Fruit fly (Drosophila melanogaster) whole organism, embryonic: Measurements from ENCODE around the gene Pgant7.

Experiments
- B-H2 ChIP-seq: fragments of 200-800 bp; sonication (Bioruptor generic); optimal IDR thresholded peaks from 2 replicates; lab custom pipeline; 2018; ENCODE audit warnings: missing biosample characterization, mild to moderate bottlenecking, missing genetic modification characterization
- CG10543 ChIP-seq: fragments of 200-800 bp; sonication (Bioruptor generic); optimal IDR thresholded peaks from 3 replicates; lab custom pipeline; 2017; ENCODE audit warnings: missing biosample characterization, mild to moderate bottlenecking, missing genetic modification characterization, moderate library complexity
- CG11560 ChIP-seq: fragments of 200-800 bp; sonication (Bioruptor generic); IDR thresholded peaks from 3 replicates; pipeline ENCODE4 v1.3.6; 2022; ENCODE audit warnings: missing biosample characterization, missing genetic modification characterization
- CG12769 ChIP-seq: fragments of 200-800 bp; sonication (Bioruptor generic); optimal IDR thresholded peaks from 2 replicates; lab custom pipeline; 2019; ENCODE audit warnings: missing biosample characterization, mild to moderate bottlenecking, missing genetic modification characterization, moderate library complexity
- CG12942 ChIP-seq: fragments of 200-800 bp; sonication (Bioruptor generic); optimal IDR thresholded peaks from 3 replicates; lab custom pipeline; 2016; ENCODE audit warnings: missing biosample characterization, missing genetic modification characterization
- CG13287 ChIP-seq: fragments of 200-800 bp; sonication (Bioruptor generic); IDR thresholded peaks from 2 replicates; pipeline ENCODE4 v1.3.6; 2022; ENCODE audit warnings: missing biosample characterization, missing genetic modification characterization; ENCODE audit not compliant: partially characterized antibody
- CG14860 ChIP-seq: fragments of 200-800 bp; sonication (Bioruptor generic); IDR thresholded peaks from 3 replicates; pipeline ENCODE4 v1.3.6; 2022; ENCODE audit warnings: missing biosample characterization, missing genetic modification characterization; ENCODE audit not compliant: partially characterized antibody
- CG15269 ChIP-seq: fragments of 200-800 bp; sonication (Bioruptor generic); optimal IDR thresholded peaks from 2 replicates; lab custom pipeline; 2018; ENCODE audit warnings: missing biosample characterization, mild to moderate bottlenecking, missing genetic modification characterization, moderate library complexity
- CG1832 ChIP-seq: fragments of 200-800 bp; sonication (Bioruptor generic); optimal IDR thresholded peaks from 2 replicates; lab custom pipeline; 2017; ENCODE audit warnings: missing biosample characterization, mild to moderate bottlenecking, missing genetic modification characterization, inconsistent platforms
- CG2712 ChIP-seq: fragments of 200-800 bp; optimal IDR thresholded peaks from 3 replicates; lab custom pipeline; 2019; ENCODE audit warnings: missing biosample characterization, mild to moderate bottlenecking, missing genetic modification characterization, moderate library complexity
- CG32532 ChIP-seq: fragments of 200-800 bp; sonication (Bioruptor generic); IDR thresholded peaks from 2 replicates; pipeline ENCODE4 v1.3.6; 2022; ENCODE audit warnings: missing biosample characterization, missing genetic modification characterization
- CG34224 ChIP-seq: fragments of 200-800 bp; sonication (Bioruptor generic); IDR thresholded peaks from 3 replicates; pipeline ENCODE4 v1.3.6; 2022; ENCODE audit warnings: missing biosample characterization, missing genetic modification characterization; ENCODE audit not compliant: partially characterized antibody
- CG34376 ChIP-seq: fragments of 200-800 bp; sonication (Bioruptor generic); optimal IDR thresholded peaks from 2 replicates; lab custom pipeline; 2018; ENCODE audit warnings: missing biosample characterization, mild to moderate bottlenecking, missing genetic modification characterization
- CG3995 ChIP-seq: fragments of 200-800 bp; sonication (Bioruptor generic); optimal IDR thresholded peaks from 3 replicates; lab custom pipeline; 2016; ENCODE audit warnings: missing biosample characterization, missing genetic modification characterization
- CG5180 ChIP-seq: fragments of 200-800 bp; sonication (Bioruptor generic); optimal IDR thresholded peaks from 3 replicates; lab custom pipeline; 2017; ENCODE audit warnings: missing biosample characterization, missing genetic modification characterization, mild to moderate bottlenecking, moderate library complexity, missing genetic modification reagents
- CG6175 ChIP-seq: fragments of 200-800 bp; sonication (Bioruptor generic); IDR thresholded peaks from 3 replicates; pipeline ENCODE4 v1.3.6; 2022; ENCODE audit warnings: missing biosample characterization, missing genetic modification characterization
- CG6683 ChIP-seq: fragments of 200-800 bp; sonication (Bioruptor generic); optimal IDR thresholded peaks from 2 replicates; lab custom pipeline; 2017; ENCODE audit warnings: missing biosample characterization, mild to moderate bottlenecking, missing genetic modification characterization, missing genetic modification reagents
- CG7745 ChIP-seq: fragments of 200-800 bp; sonication (Bioruptor generic); optimal IDR thresholded peaks from 2 replicates; lab custom pipeline; 2018; ENCODE audit warnings: missing biosample characterization, mild to moderate bottlenecking, missing genetic modification characterization, moderate library complexity
- E2f2 ChIP-seq: fragments of 200-800 bp; sonication (Bioruptor generic); IDR thresholded peaks from 2 replicates; pipeline ENCODE4 v1.3.6; 2022; ENCODE audit warnings: missing biosample characterization, missing genetic modification characterization
- Eip74EF ChIP-seq, 2 experiments: fragments of 200-800 bp in 1 of 2; fragments of >200 bp in 1 of 2; sonication (Bioruptor generic) in 1 of 2; optimal IDR thresholded peaks; 2 replicates each; lab custom pipeline; 2017 to 2019; ENCODE audit warnings: missing biosample characterization in 2 of 2, missing genetic modification characterization in 2 of 2, mild to moderate bottlenecking in 1 of 2, moderate library complexity in 1 of 2
- Gug ChIP-seq: fragments of 200-800 bp; sonication (Bioruptor generic); IDR thresholded peaks from 4 replicates; pipeline ENCODE4 v1.3.6; 2022; ENCODE audit warnings: missing biosample characterization, missing genetic modification characterization
- MBD-R2 ChIP-seq: fragments of 200-800 bp; sonication (Bioruptor generic); IDR thresholded peaks from 2 replicates; pipeline ENCODE4 v1.3.6; 2022; ENCODE audit warnings: missing biosample characterization, missing genetic modification characterization
- MTF-1 ChIP-seq: fragments of 200-800 bp; sonication (Bioruptor generic); optimal IDR thresholded peaks from 2 replicates; lab custom pipeline; 2018; ENCODE audit warnings: missing biosample characterization, mild to moderate bottlenecking, missing genetic modification characterization, borderline replicate concordance
- Optix ChIP-seq: fragments of 200-800 bp; sonication (Bioruptor generic); IDR thresholded peaks from 3 replicates; pipeline ENCODE4 v1.3.6; 2022; ENCODE audit warnings: missing biosample characterization, missing genetic modification characterization
- Rfx ChIP-seq: fragments of 200-800 bp; sonication (Bioruptor generic); IDR thresholded peaks from 2 replicates; pipeline ENCODE4 v1.3.6; 2022; ENCODE audit warnings: missing biosample characterization, missing genetic modification characterization
- Xbp1 ChIP-seq: fragments of 200-800 bp; sonication (Bioruptor generic); optimal IDR thresholded peaks from 3 replicates; lab custom pipeline; 2016; ENCODE audit warnings: missing biosample characterization, mild to moderate bottlenecking, missing genetic modification characterization
- ab ChIP-seq: fragments of 200-800 bp; sonication (Bioruptor generic); optimal IDR thresholded peaks from 2 replicates; lab custom pipeline; 2016; ENCODE audit warnings: missing biosample characterization, missing genetic modification characterization
- amos ChIP-seq: fragments of 200-800 bp; sonication (Bioruptor generic); IDR thresholded peaks from 2 replicates; pipeline ENCODE4 v1.3.6; 2022; ENCODE audit warnings: missing biosample characterization, missing genetic modification characterization; ENCODE audit not compliant: partially characterized antibody
- bbx ChIP-seq: fragments of 200-800 bp; sonication (Bioruptor generic); IDR thresholded peaks from 2 replicates; pipeline ENCODE4 v1.3.6; 2022; ENCODE audit warnings: missing biosample characterization, missing genetic modification characterization; ENCODE audit not compliant: partially characterized antibody
- br ChIP-seq: fragments of >200 bp; optimal IDR thresholded peaks from 2 replicates; lab custom pipeline; 2017
- emc ChIP-seq: fragments of 200-800 bp; sonication (Bioruptor generic); optimal IDR thresholded peaks from 2 replicates; lab custom pipeline; 2016; ENCODE audit warnings: missing biosample characterization, missing genetic modification characterization
- gce ChIP-seq: fragments of 200-800 bp; sonication (Bioruptor generic); IDR thresholded peaks from 3 replicates; pipeline ENCODE4 v1.3.6; 2022; ENCODE audit warnings: missing biosample characterization, missing genetic modification characterization
- hbn ChIP-seq: fragments of 200-800 bp; sonication (Bioruptor generic); IDR thresholded peaks from 2 replicates; pipeline ENCODE4 v1.3.6; 2022; ENCODE audit warnings: missing biosample characterization, missing genetic modification characterization; ENCODE audit not compliant: partially characterized antibody
- inv ChIP-seq: fragments of 200-800 bp; sonication (Bioruptor generic); IDR thresholded peaks from 2 replicates; pipeline ENCODE4 v1.3.6; 2022; ENCODE audit warnings: missing biosample characterization, missing genetic modification characterization; ENCODE audit not compliant: partially characterized antibody
- jigr1 ChIP-seq: fragments of 200-800 bp; sonication (Bioruptor generic); IDR thresholded peaks from 3 replicates; pipeline ENCODE4 v1.3.6; 2022; ENCODE audit warnings: missing biosample characterization, missing genetic modification characterization
- ken ChIP-seq: fragments of 200-800 bp; sonication (Bioruptor generic); IDR thresholded peaks from 3 replicates; pipeline ENCODE4 v1.3.6; 2022; ENCODE audit warnings: missing biosample characterization, missing genetic modification characterization
- knrl ChIP-seq: fragments of 200-800 bp; sonication (Bioruptor generic); IDR thresholded peaks from 3 replicates; pipeline ENCODE4 v1.3.6; 2022; ENCODE audit warnings: missing biosample characterization, missing genetic modification characterization; ENCODE audit not compliant: partially characterized antibody
- nerfin-2 ChIP-seq: fragments of 200-800 bp; sonication (Bioruptor generic); IDR thresholded peaks from 2 replicates; pipeline ENCODE4 v1.3.6; 2022; ENCODE audit warnings: missing biosample characterization, missing genetic modification characterization; ENCODE audit not compliant: partially characterized antibody
- nom ChIP-seq: fragments of 200-800 bp; sonication (Bioruptor generic); optimal IDR thresholded peaks from 2 replicates; lab custom pipeline; 2017; ENCODE audit warnings: missing biosample characterization, missing genetic modification characterization, mild to moderate bottlenecking, moderate library complexity, missing genetic modification reagents
- onecut ChIP-seq: fragments of 200-800 bp; sonication (Bioruptor generic); IDR thresholded peaks from 2 replicates; pipeline ENCODE4 v1.3.6; 2022; ENCODE audit warnings: missing biosample characterization, missing genetic modification characterization
- pb ChIP-seq: fragments of 200-800 bp; sonication (Bioruptor generic); optimal IDR thresholded peaks from 3 replicates; lab custom pipeline; 2016; ENCODE audit warnings: missing biosample characterization, missing genetic modification characterization
- pho ChIP-seq: fragments of 200-800 bp; sonication (Bioruptor generic); optimal IDR thresholded peaks from 2 replicates; lab custom pipeline; 2016; ENCODE audit warnings: missing biosample characterization, missing genetic modification characterization
- pita ChIP-seq: fragments of 200-800 bp; sonication (Bioruptor generic); optimal IDR thresholded peaks from 2 replicates; lab custom pipeline; 2017; ENCODE audit warnings: missing biosample characterization, mild to moderate bottlenecking, missing genetic modification characterization
- pros ChIP-seq: fragments of 200-800 bp; sonication (Bioruptor generic); optimal IDR thresholded peaks from 3 replicates; lab custom pipeline; 2019; ENCODE audit warnings: missing biosample characterization, mild to moderate bottlenecking, missing genetic modification characterization, moderate library complexity
- pzg ChIP-seq: fragments of 200-800 bp; sonication (Bioruptor generic); optimal IDR thresholded peaks from 3 replicates; lab custom pipeline; 2018; ENCODE audit warnings: missing biosample characterization, mild to moderate bottlenecking, missing genetic modification characterization, moderate library complexity
- sens-2 ChIP-seq: fragments of 200-800 bp; sonication (Bioruptor generic); IDR thresholded peaks from 2 replicates; pipeline ENCODE4 v1.3.6; 2022; ENCODE audit warnings: missing biosample characterization, missing genetic modification characterization
- slbo ChIP-seq: fragments of 200-800 bp; sonication (Bioruptor generic); IDR thresholded peaks from 2 replicates; pipeline ENCODE4 v1.3.6; 2022; ENCODE audit warnings: missing biosample characterization, missing genetic modification characterization
- so ChIP-seq: fragments of 200-800 bp; sonication (Bioruptor generic); IDR thresholded peaks from 3 replicates; pipeline ENCODE4 v1.3.6; 2022; ENCODE audit warnings: missing biosample characterization, missing genetic modification characterization
- tgo ChIP-seq: fragments of 200-800 bp; sonication (Bioruptor generic); IDR thresholded peaks from 3 replicates; pipeline ENCODE4 v1.3.6; 2022; ENCODE audit warnings: missing biosample characterization, missing genetic modification characterization
- trem ChIP-seq: fragments of 200-800 bp; optimal IDR thresholded peaks from 3 replicates; lab custom pipeline; 2019; ENCODE audit warnings: missing biosample characterization, mild to moderate bottlenecking, missing genetic modification characterization, moderate library complexity

Gene Pgant7

DNA sequence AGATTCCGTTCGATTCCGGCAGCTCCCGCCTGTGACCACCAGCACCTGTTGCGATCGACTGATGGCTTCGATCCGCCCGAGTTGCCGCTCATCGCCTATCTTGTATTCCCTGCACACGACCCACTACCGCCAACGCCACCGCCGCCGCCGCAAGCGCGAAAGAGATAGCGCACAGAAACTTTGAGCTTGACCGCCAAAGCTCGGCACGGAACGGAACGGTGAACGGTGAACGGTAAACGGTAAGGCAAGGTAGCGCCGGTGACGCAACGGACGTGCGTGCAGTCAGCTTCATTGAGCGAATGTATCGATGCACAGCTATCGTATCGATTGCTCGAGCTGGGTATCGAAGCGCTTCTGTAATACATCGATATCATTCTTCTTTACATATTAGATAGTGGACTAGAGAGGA, 12.5 kb upstream of the Pgant7 start, which contains the start of gene Ggt-1 (continued):
- TF ChIP-seq bbx (peak; percentile 96), CG6683 (GFP tag; lab: Kevin White, UChicago) (no peak), nerfin-2 (GFP tag; lab: Robert Waterston, UW) (peak; percentile 97), br (no peak), CG15269 (tag; lab: Kevin White, UChicago) (no peak), MBD-R2 (peak; percentile 23; the same call in 1 of the 2 replicates), CG14860 (GFP tag; lab: Robert Waterston, UW) (peak; percentile 96), MTF-1 (peak; percentile 100), Gug (GFP tag; lab: Robert Waterston, UW) (no peak), pros (no peak), nom (no peak), gce (no peak), inv (GFP tag; lab: Robert Waterston, UW) (peak; percentile 76), CG2712 (tag; lab: Kevin White, UChicago) (peak; percentile 20), CG34376 (GFP tag; lab: Kevin White, UChicago) (peak; percentile 35), CG6175 (GFP tag; lab: Robert Waterston, UW) (0 out of 3 replicates have a peak, but pooled peaks have one; percentile 51), sens-2 (GFP tag; lab: Robert Waterston, UW) (no peak), CG10543 (GFP tag; lab: Kevin White, UChicago) (peak; percentile 69), B-H2 (GFP tag; lab: Kevin White, UChicago) (peak; percentile 27), knrl (GFP tag; lab: Robert Waterston, UW) (peak; percentile 91), jigr1 (GFP tag; lab: Robert Waterston, UW) (no peak), CG13287 (GFP tag; lab: Robert Waterston, UW) (peak; percentile 97), tgo (GFP tag; lab: Robert Waterston, UW) (no peak), amos (peak; percentile 89), CG12769 (tag; lab: Kevin White, UChicago) (peak; percentile 79), CG11560 (tag; lab: Robert Waterston, UW) (no peak), pita (GFP tag; lab: Kevin White, UChicago) (no peak), Optix (GFP tag; lab: Robert Waterston, UW) (no peak), Xbp1 (GFP tag; lab: Kevin White, UChicago) (no peak), E2f2 (peak; percentile 46; the same call in 1 of the 2 replicates), CG3995 (peak; percentile 97), CG7745 (tag; lab: Kevin White, UChicago) (no peak), Eip74EF (GFP tag; optimal IDR thresholded peaks at IDR 0.05; lab: Kevin White, UChicago) (peak in 1 of 2 experiments; percentile 19), pzg (GFP tag; lab: Kevin White, UChicago) (peak; percentile 76), CG5180 (GFP tag; lab: Kevin White, UChicago) (peak; percentile 92), pho (GFP tag; lab: Kevin White, UChicago) (no peak), CG32532 (GFP tag; lab: Robert Waterston, UW) (peak; percentile 43; the same call in 1 of the 2 replicates), ab (GFP tag; lab: Kevin White, UChicago) (no peak), slbo (no peak), CG1832 (peak; percentile 57), hbn (GFP tag; lab: Robert Waterston, UW) (peak; percentile 89), onecut (no peak), so (GFP tag; lab: Robert Waterston, UW) (peak; percentile 50; the same call in 1 of the 3 replicates), CG12942 (GFP tag; lab: Kevin White, UChicago) (no peak), ken (no peak), trem (tag; lab: Kevin White, UChicago) (no peak), pb (GFP tag; lab: Kevin White, UChicago) (peak; percentile 30), emc (GFP tag; lab: Kevin White, UChicago) (no peak), CG34224 (peak; percentile 96), Rfx (peak; percentile 33; the same call in 1 of the 2 replicates)
